Worm (Caenorhabditis elegans) whole organism, young adult: ENCODE data around the gene F14D2.19.

Experiments
- D2030.7 ChIP-seq: fragments of 200-800 bp; sonication (Bioruptor generic); IDR thresholded peaks from 2 replicates; pipeline ENCODE4 v1.3.6; 2022; ENCODE audit warnings: missing genetic modification reagents, missing genetic modification characterization, missing compliant biosample characterization
- F22D6.2 ChIP-seq: sonication (generic microtip); optimal IDR thresholded peaks from 2 replicates; lab custom pipeline; 2016; ENCODE audit warnings: mild to moderate bottlenecking, missing genetic modification characterization, missing compliant biosample characterization
- F33H1.4 ChIP-seq: fragments of 200-800 bp; sonication (Bioruptor generic); IDR thresholded peaks from 2 replicates; pipeline ENCODE4 v1.3.6; 2022; ENCODE audit warnings: missing genetic modification reagents, missing genetic modification characterization, missing compliant biosample characterization
- F39B2.1 ChIP-seq: fragments of 200-800 bp; sonication (Bioruptor generic); IDR thresholded peaks from 2 replicates; pipeline ENCODE4 v1.3.6; 2022; ENCODE audit warnings: missing genetic modification reagents, missing genetic modification characterization, missing compliant biosample characterization
- F49E8.2 ChIP-seq: sonication (generic microtip); optimal IDR thresholded peaks from 3 replicates; lab custom pipeline; 2017; ENCODE audit warnings: missing genetic modification characterization, mild to moderate bottlenecking, missing compliant biosample characterization, antibody characterized with exemption, moderate library complexity; ENCODE audit not compliant: insufficient read depth
- F57A8.1 ChIP-seq: fragments of 200-800 bp; sonication (Bioruptor generic); optimal IDR thresholded peaks from 2 replicates; lab custom pipeline; 2018; ENCODE audit warnings: mild to moderate bottlenecking, missing genetic modification characterization, moderate library complexity, missing compliant biosample characterization
- ZK185.1 ChIP-seq: sonication (generic microtip); optimal IDR thresholded peaks from 2 replicates; lab custom pipeline; 2016; ENCODE audit warnings: mild to moderate bottlenecking, missing genetic modification characterization, missing compliant biosample characterization; ENCODE audit not compliant: poor library complexity, severe bottlenecking
- bed-2 ChIP-seq: fragments of 200-800 bp; sonication (Bioruptor generic); IDR thresholded peaks from 2 replicates; pipeline ENCODE4 v1.3.6; 2022; ENCODE audit warnings: missing genetic modification reagents, missing genetic modification characterization, missing compliant biosample characterization
- ccch-3 ChIP-seq: fragments of 200-800 bp; sonication (Bioruptor generic); optimal IDR thresholded peaks from 2 replicates; lab custom pipeline; 2018; ENCODE audit warnings: mild to moderate bottlenecking, missing genetic modification characterization, missing compliant biosample characterization
- cebp-2 ChIP-seq: fragments of 200-800 bp; sonication (Bioruptor generic); IDR thresholded peaks from 2 replicates; pipeline ENCODE4 v1.3.6; 2022; ENCODE audit warnings: missing genetic modification characterization, missing compliant biosample characterization
- ceh-58 ChIP-seq: fragments of 200-800 bp; sonication (Bioruptor generic); IDR thresholded peaks from 2 replicates; pipeline ENCODE4 v1.3.6; 2022; ENCODE audit warnings: missing genetic modification characterization, missing compliant biosample characterization
- chd-7 ChIP-seq: sonication (generic microtip); optimal IDR thresholded peaks from 2 replicates; lab custom pipeline; 2016; ENCODE audit warnings: mild to moderate bottlenecking, missing genetic modification characterization, moderate library complexity, missing compliant biosample characterization
- die-1 ChIP-seq: sonication (generic microtip); optimal IDR thresholded peaks from 2 replicates; lab custom pipeline; 2016; ENCODE audit warnings: missing genotype, mild to moderate bottlenecking, missing genetic modification characterization, missing compliant biosample characterization
- dox-1 ChIP-seq: fragments of 200-800 bp; sonication (Bioruptor generic); IDR thresholded peaks from 2 replicates; pipeline ENCODE4 v1.3.6; 2022; ENCODE audit warnings: missing genetic modification reagents, missing genetic modification characterization, missing compliant biosample characterization
- egl-18 ChIP-seq: fragments of 200-800 bp; sonication (Bioruptor generic); IDR thresholded peaks from 2 replicates; pipeline ENCODE4 v1.3.6; 2022; ENCODE audit warnings: missing genetic modification reagents, missing genetic modification characterization, missing compliant biosample characterization
- fkh-3 ChIP-seq: sonication (generic microtip); optimal IDR thresholded peaks from 2 replicates; lab custom pipeline; 2016; ENCODE audit warnings: mild to moderate bottlenecking, missing genetic modification characterization, missing compliant biosample characterization
- hsf-1 ChIP-seq: fragments of 200-800 bp; sonication (Bioruptor generic); IDR thresholded peaks from 2 replicates; pipeline ENCODE4 v1.3.6; 2022; ENCODE audit warnings: missing genetic modification reagents, missing genetic modification characterization, missing compliant biosample characterization
- lin-26 ChIP-seq: fragments of 200-800 bp; sonication (Bioruptor generic); IDR thresholded peaks from 2 replicates; pipeline ENCODE4 v1.3.6; 2022; ENCODE audit warnings: missing genetic modification reagents, missing genetic modification characterization, missing compliant biosample characterization
- lin-40 ChIP-seq: sonication (generic microtip); optimal IDR thresholded peaks from 2 replicates; lab custom pipeline; 2016; ENCODE audit warnings: missing genetic modification characterization, mild to moderate bottlenecking, missing compliant biosample characterization, missing genotype, missing genetic modification reagents
- lsl-1 ChIP-seq: fragments of 200-800 bp; sonication (Bioruptor generic); optimal IDR thresholded peaks from 2 replicates; lab custom pipeline; 2018; ENCODE audit warnings: mild to moderate bottlenecking, missing genetic modification characterization, moderate library complexity, missing compliant biosample characterization
- lsy-27 ChIP-seq: sonication (generic microtip); optimal IDR thresholded peaks from 2 replicates; lab custom pipeline; 2017; ENCODE audit warnings: missing genetic modification characterization, mild to moderate bottlenecking, missing compliant biosample characterization, antibody characterized with exemption, missing genotype, borderline replicate concordance; ENCODE audit not compliant: insufficient read depth
- madf-3 ChIP-seq: fragments of 200-800 bp; sonication (Bioruptor generic); IDR thresholded peaks from 2 replicates; pipeline ENCODE4 v1.3.6; 2022; ENCODE audit warnings: missing genetic modification reagents, missing genetic modification characterization, missing compliant biosample characterization
- madf-6 ChIP-seq: fragments of 200-800 bp; sonication (Bioruptor generic); IDR thresholded peaks from 2 replicates; pipeline ENCODE4 v1.3.6; 2022; ENCODE audit warnings: missing genetic modification reagents, missing genetic modification characterization, missing compliant biosample characterization
- madf-8 ChIP-seq: fragments of 200-800 bp; sonication (Bioruptor generic); conservative IDR thresholded peaks from 2 replicates; pipeline ENCODE4 v1.3.6; 2022; ENCODE audit warnings: missing genetic modification reagents, missing genetic modification characterization, missing compliant biosample characterization
- nhr-80 ChIP-seq: sonication (generic microtip); optimal IDR thresholded peaks from 2 replicates; lab custom pipeline; 2016; ENCODE audit warnings: missing genetic modification characterization, missing compliant biosample characterization
- nhr-90 ChIP-seq: sonication (generic microtip); optimal IDR thresholded peaks from 2 replicates; lab custom pipeline; 2016; ENCODE audit warnings: missing genotype, mild to moderate bottlenecking, missing genetic modification characterization, missing compliant biosample characterization
- pbrm-1 ChIP-seq: fragments of 200-800 bp; sonication (Bioruptor generic); IDR thresholded peaks from 2 replicates; pipeline ENCODE4 v1.3.6; 2022; ENCODE audit warnings: missing genetic modification reagents, missing genetic modification characterization, missing compliant biosample characterization
- pha-4 ChIP-seq: fragments of 150-350 bp; sonication (generic microtip); optimal IDR thresholded peaks from 2 replicates; lab custom pipeline; 2014; ENCODE audit warnings: missing biosample characterization, missing genetic modification reagents, missing genetic modification characterization
- repo-1 ChIP-seq: sonication (generic microtip); optimal IDR thresholded peaks from 2 replicates; lab custom pipeline; 2017; ENCODE audit warnings: mild to moderate bottlenecking, missing genetic modification characterization, missing compliant biosample characterization
- snpc-1.1 ChIP-seq: sonication (generic microtip); optimal IDR thresholded peaks from 2 replicates; lab custom pipeline; 2017; ENCODE audit warnings: missing genetic modification characterization, mild to moderate bottlenecking, missing compliant biosample characterization, antibody characterized with exemption, moderate library complexity, missing genotype, missing genetic modification reagents; ENCODE audit not compliant: insufficient read depth
- snpc-4 ChIP-seq, 5 experiments: fragments of 150-350 bp in 1 of 5; sonication (generic microtip) in 4 of 5; optimal IDR thresholded peaks; 2 replicates each; lab custom pipeline; 2014 to 2018; ENCODE audit warnings: missing genetic modification characterization in 5 of 5, missing biosample characterization in 3 of 5, antibody characterized with exemption in 2 of 5, mild to moderate bottlenecking in 2 of 5, missing compliant biosample characterization in 2 of 5, missing genotype in 2 of 5, moderate library complexity in 2 of 5, missing genetic modification reagents in 1 of 5
- tbx-9 ChIP-seq: sonication (generic microtip); optimal IDR thresholded peaks from 2 replicates; lab custom pipeline; 2016; ENCODE audit warnings: borderline replicate concordance, missing genetic modification characterization, inconsistent platforms, missing compliant biosample characterization
- unc-62 ChIP-seq: fragments of 150-350 bp; optimal IDR thresholded peaks from 2 replicates; lab custom pipeline; 2014; ENCODE audit warnings: missing biosample characterization, missing genetic modification reagents, missing genetic modification characterization

F14D2.19 gene

DNA sequence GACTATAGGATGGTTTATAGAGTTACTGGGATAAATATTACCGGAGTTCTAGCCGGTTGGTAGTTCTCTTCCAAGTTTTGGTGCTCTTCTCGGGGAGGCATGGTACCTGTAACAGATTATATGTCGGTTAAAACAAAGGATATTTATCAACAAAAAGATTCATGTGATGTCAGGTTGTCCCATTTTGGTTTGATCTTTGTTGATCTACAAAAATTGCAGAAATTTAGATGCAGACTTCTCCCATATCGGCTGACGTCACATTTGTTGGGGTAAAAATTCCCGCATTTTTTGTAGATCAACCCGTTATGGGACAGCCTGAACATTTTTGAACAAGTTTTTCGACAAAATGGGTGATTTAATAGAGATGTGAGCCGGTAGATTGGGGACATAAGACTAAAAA, 31.2 kb upstream of the F14D2.19 start, which contains the start of gene Y49F6C.7:
Y49F6C.7 (minus strand) TSS at position 101 of the 400 bp plus-strand sequence.
- TF ChIP-seq snpc-1.1 (no peak), nhr-90 (tag; lab: Kevin White, UChicago) (no peak), lin-26 (no peak)

DNA sequence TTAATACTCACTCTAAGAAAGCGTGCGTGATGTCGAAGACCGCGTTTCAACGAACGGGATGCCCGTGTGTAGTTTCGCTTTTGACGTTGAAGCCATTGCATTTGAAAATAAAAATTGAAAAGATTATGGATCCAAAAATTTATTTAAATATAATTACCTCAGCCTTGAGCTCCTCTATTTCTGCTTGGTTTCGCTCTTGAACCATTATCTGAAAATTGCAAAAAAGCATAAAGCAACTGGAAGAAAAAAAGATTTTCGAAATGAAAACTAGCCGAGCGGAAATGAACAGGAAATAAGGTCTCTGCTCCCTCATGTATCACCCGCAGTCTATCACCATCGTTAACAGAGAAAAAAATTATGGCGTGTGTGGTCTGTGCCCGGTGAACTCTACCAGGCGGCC, 30.2 kb upstream of the F14D2.19 start, which contains the start of gene Y49F6C.6:
Y49F6C.6 (minus strand) TSS at position 101 of the 400 bp plus-strand sequence.
- TF ChIP-seq chd-7 (tag; lab: Kevin White, UChicago) (no peak), ccch-3 (no peak), repo-1 (no peak), nhr-80 (tag; lab: Kevin White, UChicago) (no peak), ceh-58 (GFP tag; lab: Robert Waterston, UW) (no peak), pha-4 (tag; lab: Kevin White, UChicago) (no peak), F39B2.1 (no peak), lsy-27 (tag; lab: Kevin White, UChicago) (no peak), bed-2 (GFP tag; lab: Robert Waterston, UW) (no peak), egl-18 (GFP tag; lab: Robert Waterston, UW) (no peak), ZK185.1 (no peak), madf-3 (GFP tag; lab: Robert Waterston, UW) (no peak)

DNA sequence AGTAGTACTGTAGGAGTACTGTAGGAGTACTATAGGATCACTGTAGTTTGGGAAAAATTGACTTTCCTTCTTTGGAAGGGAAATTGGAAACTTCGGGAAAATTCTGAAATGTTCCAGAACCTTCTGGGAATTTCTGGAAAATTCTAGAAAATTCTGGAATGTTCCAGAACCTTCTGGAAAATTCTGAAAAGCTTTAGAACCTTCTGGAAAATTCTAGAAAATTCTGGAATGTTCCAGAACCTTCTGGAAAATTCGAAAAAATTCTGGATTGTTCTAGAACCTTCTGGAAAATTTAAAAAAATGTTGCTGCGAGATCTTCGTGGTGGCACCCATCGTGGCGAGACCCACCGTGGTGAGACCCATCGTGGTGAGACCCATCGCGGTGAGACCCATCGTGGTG, 28.6 kb upstream of the F14D2.19 start:
- TF ChIP-seq pbrm-1 (0 out of 2 replicates have a peak, but pooled peaks have one; percentile 44), cebp-2 (GFP tag; lab: Robert Waterston, UW) (0 out of 2 replicates have a peak, but pooled peaks have one; percentile 42), hsf-1 (GFP tag; lab: Robert Waterston, UW) (peak; percentile 96), F33H1.4 (GFP tag; lab: Robert Waterston, UW) (peak; percentile 45), madf-6 (GFP tag; lab: Robert Waterston, UW) (0 out of 2 replicates have a peak, but pooled peaks have one; percentile 20), dox-1 (peak; percentile 69)

DNA sequence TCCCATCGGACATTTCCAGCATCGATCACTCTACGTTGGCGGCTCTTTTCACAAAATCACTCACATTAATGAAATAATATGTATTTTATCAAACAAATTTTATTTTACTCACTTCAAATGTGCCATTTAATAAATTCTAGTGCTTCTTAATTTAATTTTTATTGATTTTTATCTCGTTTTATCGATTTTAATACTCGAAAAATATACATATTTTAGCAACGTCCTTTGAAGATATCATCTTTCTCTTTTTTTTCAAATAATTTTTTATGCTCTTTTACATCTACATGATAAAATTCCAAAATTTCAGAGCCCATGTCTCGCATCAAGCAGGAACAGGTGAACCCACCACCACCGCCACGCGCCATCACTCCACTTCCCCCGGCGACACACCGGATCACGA, 21.9 kb upstream of the F14D2.19 start, which contains the start of the genes lido-14 and bath-27:
lido-14 (plus strand) TSS at position 301 of the 400 bp plus-strand sequence.
bath-27 (plus strand) TSS at position 306 of the 400 bp plus-strand sequence.
- TF ChIP-seq lsl-1 (GFP tag; lab: Kevin White, UChicago) (no peak), lin-40 (tag; lab: Kevin White, UChicago) (no peak), die-1 (tag; lab: Kevin White, UChicago) (no peak)

DNA sequence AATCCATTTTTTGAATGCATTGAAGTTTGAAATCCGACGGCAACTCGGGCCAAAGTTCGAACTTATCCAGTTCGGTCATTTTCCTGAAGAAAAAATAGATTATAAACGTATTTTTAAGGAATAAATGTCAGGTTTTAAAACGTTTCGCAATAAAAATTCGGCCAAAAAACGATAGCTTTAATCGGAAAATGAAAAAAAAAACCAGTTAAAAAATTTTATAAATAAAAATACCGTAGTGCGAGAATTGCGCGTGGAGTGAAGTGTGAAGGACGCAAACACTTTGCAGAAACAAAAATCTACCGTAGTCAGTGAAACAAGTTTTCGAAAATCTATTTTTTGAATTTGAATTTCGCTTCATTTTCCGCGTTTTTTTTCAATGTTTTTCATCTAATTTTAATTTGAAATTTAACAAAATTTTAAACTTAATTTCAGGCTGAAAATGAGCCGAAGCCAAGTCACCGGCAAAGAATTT, 12.9 kb upstream of the F14D2.19 start, which contains the start of gene F14D2.8:
F14D2.8 (minus strand) TSS at position 51 of the 472 bp plus-strand sequence.
- TF ChIP-seq F57A8.1 (no peak), madf-8 (GFP tag; lab: Robert Waterston, UW) (0 out of 2 replicates have a peak, but pooled peaks have one; percentile 6), lsl-1 (GFP tag; lab: Kevin White, UChicago) (peak; percentile 86), madf-6 (GFP tag; lab: Robert Waterston, UW) (peak; percentile 68), fkh-3 (tag; lab: Kevin White, UChicago) (no peak), madf-3 (GFP tag; lab: Robert Waterston, UW) (no peak), lsy-27 (tag; lab: Kevin White, UChicago) (no peak), D2030.7 (peak; percentile 25; the same call in 1 of the 2 replicates), F49E8.2 (tag; lab: Kevin White, UChicago) (no peak), tbx-9 (tag; lab: Kevin White, UChicago) (no peak), F22D6.2 (no peak), snpc-4 (GFP tag; optimal IDR thresholded peaks at IDR 0.05; lab: Kevin White, UChicago) (no peak), snpc-4 (tag; optimal IDR thresholded peaks at IDR 0.05; lab: Kevin White, UChicago) (no peak), unc-62 (GFP tag; lab: Kevin White, UChicago) (no peak)
- TF ChIP-seq, all 124 proteins: peak for 4
